Worm (Caenorhabditis elegans) whole organism, young adult: ENCODE data around the gene tnt-2.
A peak's percentile ranks its signal among the peaks of the same experiment; 100 is the strongest.
"Not testable (repeated sequence)": the region's sequence is repeated elsewhere in the genome, so short reads cannot be mapped to it uniquely, and the experiment has no call there.

Experiments used
- B0336.3 ChIP-seq: fragments of 200-800 bp; sonication (Bioruptor generic); IDR thresholded peaks from 2 replicates; pipeline ENCODE4 v1.3.6; 2022; ENCODE audit warnings: missing genetic modification characterization, missing compliant biosample characterization
- C17E4.6 ChIP-seq: fragments of 200-800 bp; sonication (Bioruptor generic); IDR thresholded peaks from 2 replicates; pipeline ENCODE4 v1.3.6; 2022; ENCODE audit warnings: missing genetic modification reagents, missing genetic modification characterization, missing compliant biosample characterization
- F10E7.11 ChIP-seq: sonication (generic microtip); optimal IDR thresholded peaks from 2 replicates; lab custom pipeline; 2017; ENCODE audit warnings: mild to moderate bottlenecking, missing genetic modification characterization, moderate library complexity, missing compliant biosample characterization
- F33H1.4 ChIP-seq: fragments of 200-800 bp; sonication (Bioruptor generic); IDR thresholded peaks from 2 replicates; pipeline ENCODE4 v1.3.6; 2022; ENCODE audit warnings: missing genetic modification reagents, missing genetic modification characterization, missing compliant biosample characterization
- F55B11.4 ChIP-seq: sonication (generic microtip); optimal IDR thresholded peaks from 2 replicates; lab custom pipeline; 2016; ENCODE audit warnings: missing compliant biosample characterization, missing genetic modification characterization, borderline replicate concordance; ENCODE audit not compliant: insufficient read depth
- F57A8.1 ChIP-seq: fragments of 200-800 bp; sonication (Bioruptor generic); optimal IDR thresholded peaks from 2 replicates; lab custom pipeline; 2018; ENCODE audit warnings: mild to moderate bottlenecking, missing genetic modification characterization, moderate library complexity, missing compliant biosample characterization
- K12H6.12 ChIP-seq: fragments of 200-800 bp; sonication (Bioruptor generic); optimal IDR thresholded peaks from 2 replicates; lab custom pipeline; 2018; ENCODE audit warnings: mild to moderate bottlenecking, missing genetic modification characterization, missing compliant biosample characterization
- Y67H2A.10 ChIP-seq: fragments of 200-800 bp; sonication (Bioruptor generic); conservative IDR thresholded peaks from 2 replicates; pipeline ENCODE4 v1.3.6; 2022; ENCODE audit warnings: missing genetic modification reagents, missing genetic modification characterization, missing compliant biosample characterization
- Y79H2A.3 ChIP-seq: fragments of 200-800 bp; sonication (Bioruptor generic); conservative IDR thresholded peaks from 2 replicates; pipeline ENCODE4 v1.3.6; 2022; ENCODE audit warnings: missing genetic modification reagents, missing genetic modification characterization, missing compliant biosample characterization
- aptf-3 ChIP-seq: fragments of 200-800 bp; sonication (Bioruptor generic); IDR thresholded peaks from 2 replicates; pipeline ENCODE4 v1.3.6; 2022; ENCODE audit warnings: missing genetic modification characterization, missing compliant biosample characterization
- attf-5 ChIP-seq: fragments of 200-800 bp; sonication (Bioruptor generic); optimal IDR thresholded peaks from 2 replicates; lab custom pipeline; 2018; ENCODE audit warnings: mild to moderate bottlenecking, missing genetic modification characterization, missing compliant biosample characterization
- cebp-2 ChIP-seq: fragments of 200-800 bp; sonication (Bioruptor generic); IDR thresholded peaks from 2 replicates; pipeline ENCODE4 v1.3.6; 2022; ENCODE audit warnings: missing genetic modification characterization, missing compliant biosample characterization
- ceh-27 ChIP-seq: fragments of 200-800 bp; sonication (Bioruptor generic); optimal IDR thresholded peaks from 2 replicates; lab custom pipeline; 2018; ENCODE audit warnings: mild to moderate bottlenecking, missing genetic modification characterization, moderate library complexity, missing compliant biosample characterization
- ceh-58 ChIP-seq: fragments of 200-800 bp; sonication (Bioruptor generic); IDR thresholded peaks from 2 replicates; pipeline ENCODE4 v1.3.6; 2022; ENCODE audit warnings: missing genetic modification characterization, missing compliant biosample characterization
- dpff-1 ChIP-seq: sonication (generic microtip); optimal IDR thresholded peaks from 2 replicates; lab custom pipeline; 2017; ENCODE audit warnings: mild to moderate bottlenecking, missing genetic modification characterization, missing compliant biosample characterization
- dpl-1 ChIP-seq: fragments of 150-350 bp; optimal IDR thresholded peaks from 2 replicates; lab custom pipeline; 2014; ENCODE audit warnings: missing biosample characterization, missing genetic modification reagents, missing genetic modification characterization
- egl-18 ChIP-seq: fragments of 200-800 bp; sonication (Bioruptor generic); IDR thresholded peaks from 2 replicates; pipeline ENCODE4 v1.3.6; 2022; ENCODE audit warnings: missing genetic modification reagents, missing genetic modification characterization, missing compliant biosample characterization
- egrh-3 ChIP-seq: fragments of 200-800 bp; sonication (Bioruptor generic); IDR thresholded peaks from 2 replicates; pipeline ENCODE4 v1.3.6; 2022; ENCODE audit warnings: missing genetic modification reagents, missing genetic modification characterization, missing compliant biosample characterization
- gei-17 ChIP-seq: fragments of 200-800 bp; sonication (Bioruptor generic); optimal IDR thresholded peaks from 2 replicates; lab custom pipeline; 2018; ENCODE audit warnings: mild to moderate bottlenecking, missing genetic modification characterization, missing compliant biosample characterization
- hmg-1.2 ChIP-seq: fragments of 200-800 bp; sonication (Bioruptor generic); IDR thresholded peaks from 2 replicates; pipeline ENCODE4 v1.3.6; 2022; ENCODE audit warnings: missing genetic modification reagents, missing genetic modification characterization, missing compliant biosample characterization
- hmg-20 ChIP-seq: fragments of 200-800 bp; sonication (Bioruptor generic); IDR thresholded peaks from 2 replicates; pipeline ENCODE4 v1.3.6; 2022; ENCODE audit warnings: missing genetic modification reagents, missing genetic modification characterization, missing compliant biosample characterization
- lag-1 ChIP-seq: fragments of 200-800 bp; sonication (Bioruptor generic); IDR thresholded peaks from 2 replicates; pipeline ENCODE4 v1.3.6; 2022; ENCODE audit warnings: missing genetic modification reagents, missing genetic modification characterization, missing compliant biosample characterization
- let-607 ChIP-seq, 2 experiments: fragments of 200-800 bp in 1 of 2; sonication (Bioruptor generic) in 1 of 2; sonication (generic microtip) in 1 of 2; optimal IDR thresholded peaks; 2 replicates each; lab custom pipeline; 2016 to 2018; ENCODE audit warnings: mild to moderate bottlenecking in 2 of 2, missing compliant biosample characterization in 2 of 2, missing genetic modification characterization in 2 of 2, moderate library complexity in 2 of 2, missing genotype in 1 of 2
- lin-26 ChIP-seq: fragments of 200-800 bp; sonication (Bioruptor generic); IDR thresholded peaks from 2 replicates; pipeline ENCODE4 v1.3.6; 2022; ENCODE audit warnings: missing genetic modification reagents, missing genetic modification characterization, missing compliant biosample characterization
- lin-40 ChIP-seq: sonication (generic microtip); optimal IDR thresholded peaks from 2 replicates; lab custom pipeline; 2016; ENCODE audit warnings: missing genetic modification characterization, mild to moderate bottlenecking, missing compliant biosample characterization, missing genotype, missing genetic modification reagents
- lin-54 ChIP-seq: fragments of 200-800 bp; sonication (Bioruptor generic); optimal IDR thresholded peaks from 2 replicates; lab custom pipeline; 2018; ENCODE audit warnings: mild to moderate bottlenecking, missing genetic modification characterization, missing compliant biosample characterization
- lir-1 ChIP-seq: fragments of 200-800 bp; sonication (Bioruptor generic); conservative IDR thresholded peaks from 2 replicates; pipeline ENCODE4 v1.3.6; 2022; ENCODE audit warnings: missing genetic modification reagents, missing genetic modification characterization, missing compliant biosample characterization
- lsl-1 ChIP-seq: fragments of 200-800 bp; sonication (Bioruptor generic); optimal IDR thresholded peaks from 2 replicates; lab custom pipeline; 2018; ENCODE audit warnings: mild to moderate bottlenecking, missing genetic modification characterization, moderate library complexity, missing compliant biosample characterization
- madf-10 ChIP-seq: sonication (generic microtip); optimal IDR thresholded peaks from 2 replicates; lab custom pipeline; 2016; ENCODE audit warnings: mild to moderate bottlenecking, missing genetic modification characterization, missing compliant biosample characterization
- mcd-1 ChIP-seq: fragments of 200-800 bp; sonication (Bioruptor generic); IDR thresholded peaks from 2 replicates; pipeline ENCODE4 v1.3.6; 2022; ENCODE audit warnings: missing genetic modification reagents, missing genetic modification characterization, missing compliant biosample characterization
- nfyb-1 ChIP-seq: fragments of 200-800 bp; sonication (Bioruptor generic); IDR thresholded peaks from 2 replicates; pipeline ENCODE4 v1.3.6; 2022; ENCODE audit warnings: missing genetic modification reagents, missing genetic modification characterization, missing compliant biosample characterization
- nhr-80 ChIP-seq: sonication (generic microtip); optimal IDR thresholded peaks from 2 replicates; lab custom pipeline; 2016; ENCODE audit warnings: missing genetic modification characterization, missing compliant biosample characterization
- nhr-90 ChIP-seq: sonication (generic microtip); optimal IDR thresholded peaks from 2 replicates; lab custom pipeline; 2016; ENCODE audit warnings: missing genotype, mild to moderate bottlenecking, missing genetic modification characterization, missing compliant biosample characterization
- pha-4 ChIP-seq: fragments of 150-350 bp; sonication (generic microtip); optimal IDR thresholded peaks from 2 replicates; lab custom pipeline; 2014; ENCODE audit warnings: missing biosample characterization, missing genetic modification reagents, missing genetic modification characterization
- rec-8 ChIP-seq, 2 experiments: sonication (generic microtip); optimal IDR thresholded peaks; 2 replicates each; lab custom pipeline; 2016; ENCODE audit warnings: mild to moderate bottlenecking in 2 of 2, missing genetic modification characterization in 2 of 2, missing genetic modification reagents in 2 of 2, missing genotype in 2 of 2, missing biosample characterization in 1 of 2, missing compliant biosample characterization in 1 of 2, moderate library complexity in 1 of 2
- sdz-38 ChIP-seq: sonication (generic microtip); optimal IDR thresholded peaks from 2 replicates; lab custom pipeline; 2016; ENCODE audit warnings: missing genotype, missing genetic modification characterization, missing compliant biosample characterization
- tbx-9 ChIP-seq: sonication (generic microtip); optimal IDR thresholded peaks from 2 replicates; lab custom pipeline; 2016; ENCODE audit warnings: borderline replicate concordance, missing genetic modification characterization, inconsistent platforms, missing compliant biosample characterization
- zim-3 ChIP-seq: sonication (generic microtip); optimal IDR thresholded peaks from 2 replicates; lab custom pipeline; 2017; ENCODE audit warnings: mild to moderate bottlenecking, missing genetic modification characterization, moderate library complexity, missing compliant biosample characterization
- ztf-25 ChIP-seq: fragments of 200-800 bp; sonication (Bioruptor generic); IDR thresholded peaks from 2 replicates; pipeline ENCODE4 v1.3.6; 2022; ENCODE audit warnings: missing genetic modification reagents, missing genetic modification characterization, missing compliant biosample characterization
- ztf-3 ChIP-seq: fragments of 200-800 bp; sonication (Bioruptor generic); optimal IDR thresholded peaks from 2 replicates; lab custom pipeline; 2018; ENCODE audit warnings: mild to moderate bottlenecking, missing genetic modification characterization, missing compliant biosample characterization

Gene tnt-2

ce11 chrX:8736965-8737464, 13.7 kb upstream of the tnt-2 start, which contains the start of gene M02D8.3:
TSS of gene M02D8.3 (minus strand) at chrX:8737015.
- TF ChIP-seq ceh-27 = peak; percentile 40
- peak; percentile 64 for TF ChIP-seq attf-5
- TF ChIP-seq K12H6.12 (tag; lab: Kevin White, UChicago) = peak; percentile 34
- TF ChIP-seq lin-40 = peak; percentile 19
- TF ChIP-seq hmg-20 (GFP tag; lab: Robert Waterston, UW) = no peak
- TF ChIP-seq tbx-9 (tag; lab: Kevin White, UChicago) = no peak
- TF ChIP-seq ztf-3 = no peak
- TF ChIP-seq let-607 (tag; optimal IDR thresholded peaks at IDR 0.05; lab: Kevin White, UChicago) = peak in 1 of 2 experiments; percentile 0
- TF ChIP-seq lin-54 (GFP tag; lab: Kevin White, UChicago) = no peak
- TF ChIP-seq sdz-38 (tag; lab: Kevin White, UChicago) = no peak
- peak; percentile 62 for TF ChIP-seq mcd-1
- TF ChIP-seq dpl-1 (GFP tag; lab: Kevin White, UChicago) = no peak
- no peak for TF ChIP-seq B0336.3 (GFP tag; lab: Robert Waterston, UW)
- no peak for TF ChIP-seq lag-1 (GFP tag; lab: Robert Waterston, UW)
- TF ChIP-seq nhr-80 (tag; lab: Kevin White, UChicago) = peak; percentile 53
- no peak for TF ChIP-seq F10E7.11 (tag; lab: Kevin White, UChicago)
- TF ChIP-seq aptf-3 (GFP tag; lab: Robert Waterston, UW) = no peak
- TF ChIP-seq ceh-58 (GFP tag; lab: Robert Waterston, UW) = no peak
- no peak for TF ChIP-seq egrh-3
- no peak for TF ChIP-seq nfyb-1 (GFP tag; lab: Robert Waterston, UW)
- TF ChIP-seq lsl-1 (GFP tag; lab: Kevin White, UChicago) = no peak
- no peak for TF ChIP-seq lin-26
- peak; percentile 45; the same call in 1 of the 2 replicates for TF ChIP-seq hmg-1.2

- not testable (repeated sequence) for TF ChIP-seq rec-8 (tag; optimal IDR thresholded peaks at IDR 0.05; lab: Kevin White, UChicago); F57A8.1; Y79H2A.3 (GFP tag; lab: Robert Waterston, UW)
Observed at ce11 chrX:8731822-8732221, 8.5 kb upstream of the tnt-2 start, which contains the start of gene M02D8.6. TSS of gene M02D8.6 (minus strand) at chrX:8731922.

- no peak for TF ChIP-seq F33H1.4 (GFP tag; lab: Robert Waterston, UW)
- no peak for TF ChIP-seq egl-18 (GFP tag; lab: Robert Waterston, UW)
- no peak for TF ChIP-seq F55B11.4 (tag; lab: Kevin White, UChicago)
- TF ChIP-seq madf-10 = no peak
- no peak for TF ChIP-seq pha-4 (tag; lab: Kevin White, UChicago)
- no peak for TF ChIP-seq zim-3 (tag; lab: Kevin White, UChicago)
- no peak for TF ChIP-seq cebp-2 (GFP tag; lab: Robert Waterston, UW)
- no peak for TF ChIP-seq nhr-90 (tag; lab: Kevin White, UChicago)
- no peak for TF ChIP-seq Y67H2A.10 (GFP tag; lab: Robert Waterston, UW)
- no peak for TF ChIP-seq C17E4.6 (GFP tag; lab: Robert Waterston, UW)
- TF ChIP-seq dpff-1 (tag; lab: Kevin White, UChicago) = no peak
- TF ChIP-seq ztf-25 (GFP tag; lab: Robert Waterston, UW) = no peak
- no peak for TF ChIP-seq lir-1 (GFP tag; lab: Robert Waterston, UW)
- TF ChIP-seq gei-17 (GFP tag; lab: Kevin White, UChicago) = no peak
Observed at ce11 chrX:8727306-8727705, 4.0 kb upstream of the tnt-2 start, which contains the start of gene EGAP4.1. TSS of gene EGAP4.1 (minus strand) at chrX:8727406.
